Worm (Caenorhabditis elegans) whole organism, L4 larva: ENCODE results near the gene srg-40.

Experiments used
- ama-1 ChIP-seq: fragments of 150-350 bp; optimal IDR thresholded peaks from 2 replicates; lab custom pipeline; 2014; ENCODE audit warnings: inconsistent platforms, mixed read lengths
- ceh-82 ChIP-seq: sonication (generic microtip); optimal IDR thresholded peaks from 2 replicates; lab custom pipeline; 2017; ENCODE audit warnings: missing biosample characterization, missing genetic modification characterization
- daf-12 ChIP-seq: fragments of 150-350 bp; optimal IDR thresholded peaks from 2 replicates; lab custom pipeline; 2014; ENCODE audit warnings: missing biosample characterization, missing genetic modification reagents, missing genetic modification characterization
- egl-27 ChIP-seq: sonication (generic microtip); optimal IDR thresholded peaks from 3 replicates; lab custom pipeline; 2017; ENCODE audit warnings: missing biosample characterization, missing genetic modification reagents, missing genetic modification characterization
- fos-1 ChIP-seq: fragments of 150-350 bp; optimal IDR thresholded peaks from 2 replicates; lab custom pipeline; 2014; ENCODE audit warnings: missing biosample characterization, missing genetic modification characterization
- lsy-2 ChIP-seq, 2 experiments: fragments of 150-350 bp in 1 of 2; sonication (generic microtip) in 1 of 2; optimal IDR thresholded peaks; 2 replicates each; lab custom pipeline; 2014 to 2017; ENCODE audit warnings: missing biosample characterization in 2 of 2, missing genetic modification characterization in 2 of 2
- madf-5 ChIP-seq, 2 experiments: fragments of 200-800 bp; sonication (Bioruptor generic); IDR thresholded peaks; 2 replicates each; pipeline ENCODE4 v1.3.6; 2022; ENCODE audit warnings: missing compliant biosample characterization in 2 of 2, missing genetic modification characterization in 2 of 2
- nhr-6 ChIP-seq: fragments of 150-350 bp; optimal IDR thresholded peaks from 2 replicates; lab custom pipeline; 2014; ENCODE audit warnings: missing biosample characterization, missing genetic modification characterization
- pha-4 ChIP-seq, 2 experiments: fragments of 150-350 bp in 1 of 2; fragments of 200-800 bp in 1 of 2; sonication (Bioruptor generic) in 1 of 2; IDR thresholded peaks in 1 of 2; optimal IDR thresholded peaks in 1 of 2; 2 replicates each; pipeline versions ENCODE4 v1.3.6 to Lab custom; 2014 to 2022; ENCODE audit warnings: missing genetic modification characterization in 2 of 2, missing genetic modification reagents in 2 of 2, missing biosample characterization in 1 of 2, missing compliant biosample characterization in 1 of 2
- pqm-1 ChIP-seq: sonication (generic microtip); optimal IDR thresholded peaks from 2 replicates; lab custom pipeline; 2017; ENCODE audit warnings: missing biosample characterization, missing genetic modification characterization
- sdz-12 ChIP-seq: fragments of 200-800 bp; sonication (Bioruptor generic); optimal IDR thresholded peaks from 2 replicates; lab custom pipeline; 2018; ENCODE audit warnings: mild to moderate bottlenecking, missing genetic modification characterization, missing compliant biosample characterization
- unc-130 ChIP-seq: sonication (generic microtip); optimal IDR thresholded peaks from 2 replicates; lab custom pipeline; 2016; ENCODE audit warnings: missing genetic modification reagents, missing genetic modification characterization, missing compliant biosample characterization
- zag-1 ChIP-seq: fragments of 150-350 bp; optimal IDR thresholded peaks from 2 replicates; lab custom pipeline; 2014; ENCODE audit warnings: missing biosample characterization, missing genetic modification characterization

DNA sequence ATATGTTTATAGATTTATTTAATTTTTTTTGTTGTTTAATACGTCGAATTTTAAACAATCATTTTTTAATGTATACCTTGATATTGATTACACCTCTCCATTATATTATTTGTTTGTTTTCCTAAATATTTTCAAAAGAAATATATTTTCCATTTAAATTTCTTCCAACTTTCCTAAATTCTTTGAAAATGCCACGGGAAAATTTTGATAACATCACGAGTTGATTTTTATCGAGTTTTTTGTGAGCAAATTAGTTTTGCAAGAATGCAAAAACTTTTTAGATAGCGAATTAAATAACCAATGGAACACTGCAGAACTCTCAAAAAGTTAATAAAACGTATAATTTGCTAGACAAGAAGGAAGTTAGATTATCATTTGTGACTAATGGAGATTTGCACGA is 6.4 kb downstream of the srg-40 start, which contains the start of gene srg-42:
- no peak for TF ChIP-seq egl-27 (tag; lab: Kevin White, UChicago)
- no peak for TF ChIP-seq ama-1 (lab: Kevin White, UChicago)
- TF ChIP-seq fos-1 (tag; lab: Kevin White, UChicago) = no peak
- no peak for TF ChIP-seq pha-4 (GFP tag; IDR thresholded peaks at IDR 0.05; lab: Robert Waterston, UW)
- no peak for TF ChIP-seq pha-4 (tag; optimal IDR thresholded peaks at IDR 0.05; lab: Kevin White, UChicago)
- TF ChIP-seq ceh-82 (tag; lab: Kevin White, UChicago) = no peak
- no peak for TF ChIP-seq madf-5 (GFP tag; IDR thresholded peaks at IDR 0.05; lab: Robert Waterston, UW)
- no peak for TF ChIP-seq lsy-2 (tag; optimal IDR thresholded peaks at IDR 0.05; lab: Kevin White, UChicago)
- TF ChIP-seq zag-1 (tag; lab: Kevin White, UChicago) = no peak
- TF ChIP-seq nhr-6 (tag; lab: Kevin White, UChicago) = no peak
- no peak for TF ChIP-seq pqm-1 (tag; lab: Kevin White, UChicago)
- TF ChIP-seq daf-12 (tag; lab: Kevin White, UChicago) = no peak
- no peak for TF ChIP-seq unc-130 (GFP tag; lab: Kevin White, UChicago)
- TF ChIP-seq sdz-12 = no peak
